Fruit fly (Drosophila melanogaster): Measurements from ENCODE around the gene CG7384.

dm6 chr2L:10468388-10468787, 41.9 kb downstream of the CG7384 start:
- peak; percentile 51; the same call in 1 of the 2 replicates for TF ChIP-seq Ets98B (GFP tag; IDR thresholded peaks at IDR 0.05)
- peak; percentile 43 for TF ChIP-seq CG8301 (tag; optimal IDR thresholded peaks at IDR 0.05)
- no peak for TF ChIP-seq EcR (GFP tag; optimal IDR thresholded peaks at IDR 0.05)
- peak; percentile 70 for TF ChIP-seq CG15710 (tag; optimal IDR thresholded peaks at IDR 0.05)
- no peak for TF ChIP-seq D1 (tag; optimal IDR thresholded peaks at IDR 0.05)
- peak; percentile 64 for TF ChIP-seq CG17806 (tag; optimal IDR thresholded peaks at IDR 0.05)
- peak; percentile 23 for TF ChIP-seq CG9948 (tag; optimal IDR thresholded peaks at IDR 0.05)
- no peak for TF ChIP-seq CG13204 (GFP tag; optimal IDR thresholded peaks at IDR 0.05)
